Worm (Caenorhabditis elegans) whole organism, L3 larva: ENCODE data around the gene eef-1B.2.

ENCODE experiments used
- elt-2 ChIP-seq: sonication (generic microtip); optimal IDR thresholded peaks from 2 replicates; lab custom pipeline; 2016; ENCODE audit warnings: missing genetic modification reagents, mild to moderate bottlenecking, missing genetic modification characterization, missing compliant biosample characterization
- lsy-12 ChIP-seq: sonication (generic microtip); optimal IDR thresholded peaks from 2 replicates; lab custom pipeline; 2016; ENCODE audit warnings: mild to moderate bottlenecking, missing genetic modification characterization, missing compliant biosample characterization
- nhr-11 ChIP-seq: fragments of 150-350 bp; optimal IDR thresholded peaks from 2 replicates; lab custom pipeline; 2014; ENCODE audit warnings: missing biosample characterization, missing genetic modification characterization
- nhr-237 ChIP-seq: fragments of 150-350 bp; optimal IDR thresholded peaks from 2 replicates; lab custom pipeline; 2014; ENCODE audit warnings: missing biosample characterization, missing genetic modification characterization
- nhr-77 ChIP-seq: fragments of 150-350 bp; optimal IDR thresholded peaks from 2 replicates; lab custom pipeline; 2014; ENCODE audit warnings: missing biosample characterization, missing genetic modification characterization
- pha-4 ChIP-seq: fragments of 150-350 bp; optimal IDR thresholded peaks from 2 replicates; lab custom pipeline; 2014; ENCODE audit warnings: missing biosample characterization, missing genetic modification reagents, missing genetic modification characterization
- ztf-11 ChIP-seq: fragments of 150-350 bp; optimal IDR thresholded peaks from 2 replicates; lab custom pipeline; 2014; ENCODE audit warnings: missing biosample characterization, missing genetic modification characterization

ce11 chrIV:15046162-15046561 is 9.0 kb downstream of the eef-1B.2 start:
- TF ChIP-seq nhr-237 (tag; lab: Kevin White, UChicago) (no peak), nhr-11 (tag; lab: Kevin White, UChicago) (no peak), pha-4 (tag; lab: Kevin White, UChicago) (no peak), elt-2 (tag; lab: Kevin White, UChicago) (no peak), nhr-77 (tag; lab: Kevin White, UChicago) (no peak), ztf-11 (tag; lab: Kevin White, UChicago) (no peak), lsy-12 (tag; lab: Kevin White, UChicago) (no peak)
